Worm (Caenorhabditis elegans): ENCODE results near the gene T21C12.4.

- TF ChIP-seq nhr-77 (tag; optimal IDR thresholded peaks at IDR 0.05) (no peak), tra-1 (GFP tag; IDR thresholded peaks at IDR 0.05) (no peak), zip-11 (GFP tag; IDR thresholded peaks at IDR 0.05) (no peak), dpl-1 (GFP tag; optimal IDR thresholded peaks at IDR 0.05) (no peak), ceh-28 (tag; optimal IDR thresholded peaks at IDR 0.05) (no peak)
Observed at ce11 chrIII:10552929-10553328, 4.9 kb downstream of the T21C12.4 start, which contains the start of gene T21C12.8.
